Worm (Caenorhabditis elegans) whole organism, L2 larva: ENCODE measurements around the gene K07F5.12.
"Not testable (repeated sequence)": the region's sequence is repeated elsewhere in the genome, so short reads cannot be mapped to it uniquely, and the experiment has no call there.

Experiments
- C34F6.9 ChIP-seq: fragments of 150-350 bp; optimal IDR thresholded peaks from 2 replicates; lab custom pipeline; 2014; ENCODE audit warnings: missing biosample characterization, missing genetic modification characterization
- F13H6.1 ChIP-seq: sonication (generic microtip); optimal IDR thresholded peaks from 2 replicates; lab custom pipeline; 2016; ENCODE audit warnings: missing genetic modification characterization, missing compliant biosample characterization
- R02D3.7 ChIP-seq: fragments of 150-350 bp; optimal IDR thresholded peaks from 2 replicates; lab custom pipeline; 2014; ENCODE audit warnings: missing biosample characterization, missing genetic modification characterization
- alr-1 ChIP-seq: fragments of 150-350 bp; optimal IDR thresholded peaks from 2 replicates; lab custom pipeline; 2014; ENCODE audit warnings: missing biosample characterization, missing genetic modification characterization
- aly-2 ChIP-seq: fragments of 150-350 bp; optimal IDR thresholded peaks from 2 replicates; lab custom pipeline; 2014; ENCODE audit warnings: missing biosample characterization, missing genetic modification characterization
- ama-1 ChIP-seq: fragments of 150-350 bp; optimal IDR thresholded peaks from 2 replicates; lab custom pipeline; 2018; ENCODE audit warnings: inconsistent platforms
- blmp-1 ChIP-seq: sonication (generic microtip); optimal IDR thresholded peaks from 2 replicates; lab custom pipeline; 2017; ENCODE audit warnings: missing genetic modification characterization, mild to moderate bottlenecking, missing compliant biosample characterization, antibody characterized with exemption, moderate library complexity; ENCODE audit not compliant: insufficient read depth
- ceh-16 ChIP-seq: fragments of 150-350 bp; optimal IDR thresholded peaks from 2 replicates; lab custom pipeline; 2014; ENCODE audit warnings: missing biosample characterization, missing genetic modification characterization
- ceh-82 ChIP-seq: fragments of 150-350 bp; optimal IDR thresholded peaks from 2 replicates; lab custom pipeline; 2014; ENCODE audit warnings: missing biosample characterization, missing genetic modification characterization
- crh-2 ChIP-seq: sonication (generic microtip); optimal IDR thresholded peaks from 2 replicates; lab custom pipeline; 2017; ENCODE audit warnings: missing biosample characterization, missing genetic modification characterization
- dmd-4 ChIP-seq: sonication (generic microtip); optimal IDR thresholded peaks from 2 replicates; lab custom pipeline; 2017; ENCODE audit warnings: missing biosample characterization, missing genetic modification characterization
- egl-27 ChIP-seq: sonication (generic microtip); optimal IDR thresholded peaks from 3 replicates; lab custom pipeline; 2017; ENCODE audit warnings: missing biosample characterization, missing genetic modification reagents, missing genetic modification characterization
- elt-1 ChIP-seq: fragments of 150-350 bp; optimal IDR thresholded peaks from 2 replicates; lab custom pipeline; 2014; ENCODE audit warnings: missing biosample characterization, missing genetic modification characterization
- elt-3 ChIP-seq: sonication (generic microtip); optimal IDR thresholded peaks from 2 replicates; lab custom pipeline; 2017; ENCODE audit warnings: missing biosample characterization, missing genetic modification characterization
- fos-1 ChIP-seq: fragments of 150-350 bp; optimal IDR thresholded peaks from 2 replicates; lab custom pipeline; 2014; ENCODE audit warnings: missing biosample characterization, missing genetic modification characterization
- gmeb-1 ChIP-seq: fragments of 150-350 bp; optimal IDR thresholded peaks from 2 replicates; lab custom pipeline; 2014; ENCODE audit warnings: missing biosample characterization, missing genetic modification characterization
- lin-13 ChIP-seq: fragments of 150-350 bp; optimal IDR thresholded peaks from 2 replicates; lab custom pipeline; 2014; ENCODE audit warnings: missing biosample characterization, missing genetic modification reagents, missing genetic modification characterization
- mab-5 ChIP-seq: fragments of 150-350 bp; optimal IDR thresholded peaks from 2 replicates; lab custom pipeline; 2014; ENCODE audit warnings: missing biosample characterization, missing genetic modification characterization
- mbf-1 ChIP-seq: sonication (generic microtip); optimal IDR thresholded peaks from 2 replicates; lab custom pipeline; 2017; ENCODE audit warnings: missing biosample characterization, missing genetic modification characterization
- mdl-1 ChIP-seq, 2 experiments: fragments of 150-350 bp in 1 of 2; sonication (generic microtip) in 1 of 2; optimal IDR thresholded peaks; 2 replicates each; lab custom pipeline; 2017; ENCODE audit warnings: missing biosample characterization in 2 of 2, missing genetic modification characterization in 2 of 2
- nhr-10 ChIP-seq: sonication (generic microtip); optimal IDR thresholded peaks from 2 replicates; lab custom pipeline; 2017; ENCODE audit warnings: missing biosample characterization, missing genetic modification characterization
- nhr-11 ChIP-seq: fragments of 150-350 bp; optimal IDR thresholded peaks from 2 replicates; lab custom pipeline; 2014; ENCODE audit warnings: missing biosample characterization, missing genetic modification characterization
- nhr-12 ChIP-seq: fragments of 150-350 bp; optimal IDR thresholded peaks from 2 replicates; lab custom pipeline; 2014; ENCODE audit warnings: missing biosample characterization, missing genetic modification characterization
- nhr-129 ChIP-seq: fragments of 150-350 bp; optimal IDR thresholded peaks from 2 replicates; lab custom pipeline; 2014; ENCODE audit warnings: missing biosample characterization, missing genetic modification characterization
- nhr-21 ChIP-seq: fragments of 150-350 bp; optimal IDR thresholded peaks from 2 replicates; lab custom pipeline; 2014; ENCODE audit warnings: missing biosample characterization, missing genetic modification characterization
- nhr-23 ChIP-seq: fragments of 150-350 bp; optimal IDR thresholded peaks from 2 replicates; lab custom pipeline; 2014; ENCODE audit warnings: missing biosample characterization, missing genetic modification reagents, missing genetic modification characterization
- nhr-237 ChIP-seq: fragments of 150-350 bp; optimal IDR thresholded peaks from 2 replicates; lab custom pipeline; 2014; ENCODE audit warnings: missing biosample characterization, missing genetic modification characterization
- nhr-6 ChIP-seq: fragments of 150-350 bp; optimal IDR thresholded peaks from 2 replicates; lab custom pipeline; 2014; ENCODE audit warnings: missing biosample characterization, missing genetic modification characterization
- sem-4 ChIP-seq: fragments of 150-350 bp; optimal IDR thresholded peaks from 2 replicates; lab custom pipeline; 2014; ENCODE audit warnings: missing biosample characterization, missing genetic modification reagents, missing genetic modification characterization
- skn-1 ChIP-seq: sonication (generic microtip); optimal IDR thresholded peaks from 2 replicates; lab custom pipeline; 2017; ENCODE audit warnings: missing biosample characterization, missing genetic modification characterization
- sma-3 ChIP-seq: sonication (generic microtip); optimal IDR thresholded peaks from 2 replicates; lab custom pipeline; 2016; ENCODE audit warnings: missing genetic modification reagents, missing genetic modification characterization, missing compliant biosample characterization
- sma-9 ChIP-seq, 2 experiments: fragments of 150-350 bp in 1 of 2; sonication (generic microtip) in 1 of 2; optimal IDR thresholded peaks; 2 replicates each; lab custom pipeline; 2014 to 2016; ENCODE audit warnings: missing genetic modification characterization in 2 of 2, mild to moderate bottlenecking in 1 of 2, missing biosample characterization in 1 of 2, missing compliant biosample characterization in 1 of 2, missing genetic modification reagents in 1 of 2, moderate library complexity in 1 of 2
- unc-55 ChIP-seq: fragments of 150-350 bp; sonication (generic microtip); optimal IDR thresholded peaks from 3 replicates; lab custom pipeline; 2014; ENCODE audit warnings: missing biosample characterization, missing genetic modification reagents, missing genetic modification characterization
- zag-1 ChIP-seq: fragments of 150-350 bp; optimal IDR thresholded peaks from 2 replicates; lab custom pipeline; 2014; ENCODE audit warnings: missing biosample characterization, missing genetic modification characterization
- ztf-1 ChIP-seq: fragments of 200-800 bp; sonication (Bioruptor generic); conservative IDR thresholded peaks from 2 replicates; pipeline ENCODE4 v1.3.6; 2022; ENCODE audit warnings: missing genetic modification characterization, missing compliant biosample characterization
- ztf-11 ChIP-seq: sonication (generic microtip); optimal IDR thresholded peaks from 2 replicates; lab custom pipeline; 2017; ENCODE audit warnings: missing biosample characterization, missing genetic modification characterization
- ztf-4 ChIP-seq: fragments of 150-350 bp; optimal IDR thresholded peaks from 2 replicates; lab custom pipeline; 2014; ENCODE audit warnings: missing biosample characterization, missing genetic modification characterization

The K07F5.12 gene

ce11 chrIV:9836317-9836716 is 19.5 kb upstream of the K07F5.12 start, which contains the start of gene msp-81:
Gene msp-81 (minus strand): TSS chrIV:9836417.
- TF ChIP-seq sem-4 (tag; lab: Kevin White, UChicago) = no peak
- no peak for TF ChIP-seq nhr-10
- TF ChIP-seq fos-1 (tag; lab: Kevin White, UChicago) = no peak
- no peak for TF ChIP-seq egl-27 (tag; lab: Kevin White, UChicago)
- no peak for TF ChIP-seq mab-5 (tag; lab: Kevin White, UChicago)
- TF ChIP-seq zag-1 = no peak
- no peak for TF ChIP-seq blmp-1 (tag; lab: Kevin White, UChicago)
- no peak for TF ChIP-seq ztf-4 (tag; lab: Kevin White, UChicago)
- no peak for TF ChIP-seq ceh-82
- no peak for TF ChIP-seq ceh-16 (tag; lab: Kevin White, UChicago)
- TF ChIP-seq sma-3 (GFP tag; lab: Kevin White, UChicago) = no peak
- TF ChIP-seq nhr-129 (tag; lab: Kevin White, UChicago) = no peak
- no peak for TF ChIP-seq skn-1 (tag; lab: Kevin White, UChicago)
- TF ChIP-seq F13H6.1 (tag; lab: Kevin White, UChicago) = no peak
- TF ChIP-seq gmeb-1 (tag; lab: Kevin White, UChicago) = no peak

ce11 chrIV:9837349-9837748 is 18.5 kb upstream of the K07F5.12 start, which contains the start of gene msp-10:
Gene msp-10 (plus strand): TSS chrIV:9837649.
- TF ChIP-seq egl-27, elt-3, nhr-21 (tag; lab: Kevin White, UChicago): not testable (repeated sequence)

ce11 chrIV:9840984-9841590 is 14.7 kb upstream of the K07F5.12 start, which contains the start of the genes kin-24 and msp-56:
Gene kin-24 (minus strand): TSS chrIV:9841084.
Gene msp-56 (plus strand): TSS chrIV:9841540.
- no peak for TF ChIP-seq nhr-23 (tag; lab: Kevin White, UChicago)
- no peak for TF ChIP-seq ztf-1
- TF ChIP-seq nhr-11 (tag; lab: Kevin White, UChicago) = no peak
- TF ChIP-seq R02D3.7 (tag; lab: Kevin White, UChicago) = no peak
- TF ChIP-seq dmd-4 = no peak
- no peak for TF ChIP-seq ceh-16 (tag; lab: Kevin White, UChicago)
- TF ChIP-seq fos-1 (tag; lab: Kevin White, UChicago) = no peak
- TF ChIP-seq ztf-11 (tag; lab: Kevin White, UChicago) = no peak
- TF ChIP-seq nhr-10 = no peak
- no peak for TF ChIP-seq alr-1
- no peak for TF ChIP-seq aly-2 (tag; lab: Kevin White, UChicago)
- TF ChIP-seq sma-9 (GFP tag; optimal IDR thresholded peaks at IDR 0.05; lab: Kevin White, UChicago) = no peak
- TF ChIP-seq sma-9 (tag; optimal IDR thresholded peaks at IDR 0.05; lab: Kevin White, UChicago) = no peak
- no peak for TF ChIP-seq nhr-237 (tag; lab: Kevin White, UChicago)
- no peak for TF ChIP-seq ama-1 (lab: Kevin White, UChicago)
- no peak for TF ChIP-seq nhr-129 (tag; lab: Kevin White, UChicago)
- no peak for TF ChIP-seq sem-4 (tag; lab: Kevin White, UChicago)

ce11 chrIV:9842071-9842470 is 13.7 kb upstream of the K07F5.12 start, which contains the start of gene K07F5.17:
Gene K07F5.17 (plus strand): TSS chrIV:9842371.
- no peak for TF ChIP-seq zag-1
- TF ChIP-seq C34F6.9 (tag; lab: Kevin White, UChicago) = no peak
- no peak for TF ChIP-seq sma-9 (GFP tag; optimal IDR thresholded peaks at IDR 0.05; lab: Kevin White, UChicago)
- TF ChIP-seq sma-9 (tag; optimal IDR thresholded peaks at IDR 0.05; lab: Kevin White, UChicago) = no peak
- TF ChIP-seq mbf-1 (tag; lab: Kevin White, UChicago) = no peak
- no peak for TF ChIP-seq aly-2 (tag; lab: Kevin White, UChicago)
- TF ChIP-seq nhr-129 (tag; lab: Kevin White, UChicago) = no peak
- TF ChIP-seq blmp-1 (tag; lab: Kevin White, UChicago) = no peak

- TF ChIP-seq sma-9 (GFP tag; optimal IDR thresholded peaks at IDR 0.05; lab: Kevin White, UChicago) (no peak), sma-9 (tag; optimal IDR thresholded peaks at IDR 0.05; lab: Kevin White, UChicago) (no peak), lin-13 (GFP tag; lab: Kevin White, UChicago) (no peak), unc-55 (GFP tag; lab: Kevin White, UChicago) (no peak), aly-2 (tag; lab: Kevin White, UChicago) (no peak), ztf-11 (tag; lab: Kevin White, UChicago) (no peak), nhr-237 (tag; lab: Kevin White, UChicago) (no peak), dmd-4 (no peak), elt-1 (tag; lab: Kevin White, UChicago) (no peak), F13H6.1 (tag; lab: Kevin White, UChicago) (no peak), ceh-16 (tag; lab: Kevin White, UChicago) (no peak), nhr-12 (tag; lab: Kevin White, UChicago) (no peak), mdl-1 (tag; optimal IDR thresholded peaks at IDR 0.05; lab: Kevin White, UChicago) (no peak), crh-2 (tag; lab: Kevin White, UChicago) (no peak), blmp-1 (tag; lab: Kevin White, UChicago) (no peak), gmeb-1 (tag; lab: Kevin White, UChicago) (no peak), nhr-6 (tag; lab: Kevin White, UChicago) (no peak), ceh-82 (no peak)
These were observed 12.1 kb upstream of the K07F5.12 start, which contains the start of gene nspd-2 for ce11 chrIV:9843760-9844159. Gene nspd-2 (plus strand): TSS chrIV:9844060.
